Worm (Caenorhabditis elegans) whole organism, young adult: Measurements from ENCODE around the gene dat-1.

Source experiments
- D2030.7 ChIP-seq: fragments of 200-800 bp; sonication (Bioruptor generic); IDR thresholded peaks from 2 replicates; pipeline ENCODE4 v1.3.6; 2022; ENCODE audit warnings: missing genetic modification reagents, missing genetic modification characterization, missing compliant biosample characterization
- F10E7.11 ChIP-seq: sonication (generic microtip); optimal IDR thresholded peaks from 2 replicates; lab custom pipeline; 2017; ENCODE audit warnings: mild to moderate bottlenecking, missing genetic modification characterization, moderate library complexity, missing compliant biosample characterization
- F23B12.7 ChIP-seq: sonication (generic microtip); optimal IDR thresholded peaks from 2 replicates; lab custom pipeline; 2017; ENCODE audit warnings: missing genetic modification characterization, mild to moderate bottlenecking, missing compliant biosample characterization, antibody characterized with exemption, moderate library complexity; ENCODE audit not compliant: insufficient read depth
- K11D2.4 ChIP-seq: fragments of 200-800 bp; sonication (Bioruptor generic); IDR thresholded peaks from 2 replicates; pipeline ENCODE4 v1.3.6; 2022; ENCODE audit warnings: missing genetic modification reagents, missing genetic modification characterization, missing compliant biosample characterization
- T26A5.8 ChIP-seq: sonication (generic microtip); optimal IDR thresholded peaks from 2 replicates; lab custom pipeline; 2016; ENCODE audit warnings: missing genetic modification characterization, missing compliant biosample characterization
- Y95B8A.8 ChIP-seq: fragments of 200-800 bp; sonication (Bioruptor generic); IDR thresholded peaks from 2 replicates; pipeline ENCODE4 v1.3.6; 2022; ENCODE audit warnings: missing genetic modification reagents, missing genetic modification characterization, missing compliant biosample characterization
- attf-5 ChIP-seq: fragments of 200-800 bp; sonication (Bioruptor generic); optimal IDR thresholded peaks from 2 replicates; lab custom pipeline; 2018; ENCODE audit warnings: mild to moderate bottlenecking, missing genetic modification characterization, missing compliant biosample characterization
- bed-2 ChIP-seq: fragments of 200-800 bp; sonication (Bioruptor generic); IDR thresholded peaks from 2 replicates; pipeline ENCODE4 v1.3.6; 2022; ENCODE audit warnings: missing genetic modification reagents, missing genetic modification characterization, missing compliant biosample characterization
- ceh-27 ChIP-seq: fragments of 200-800 bp; sonication (Bioruptor generic); optimal IDR thresholded peaks from 2 replicates; lab custom pipeline; 2018; ENCODE audit warnings: mild to moderate bottlenecking, missing genetic modification characterization, moderate library complexity, missing compliant biosample characterization
- ceh-58 ChIP-seq: fragments of 200-800 bp; sonication (Bioruptor generic); IDR thresholded peaks from 2 replicates; pipeline ENCODE4 v1.3.6; 2022; ENCODE audit warnings: missing genetic modification characterization, missing compliant biosample characterization
- ceh-91 ChIP-seq: fragments of 200-800 bp; sonication (Bioruptor generic); IDR thresholded peaks from 2 replicates; pipeline ENCODE4 v1.3.6; 2022; ENCODE audit warnings: missing genetic modification reagents, missing genetic modification characterization, missing compliant biosample characterization
- dox-1 ChIP-seq: fragments of 200-800 bp; sonication (Bioruptor generic); IDR thresholded peaks from 2 replicates; pipeline ENCODE4 v1.3.6; 2022; ENCODE audit warnings: missing genetic modification reagents, missing genetic modification characterization, missing compliant biosample characterization
- dpl-1 ChIP-seq: fragments of 150-350 bp; optimal IDR thresholded peaks from 2 replicates; lab custom pipeline; 2014; ENCODE audit warnings: missing biosample characterization, missing genetic modification reagents, missing genetic modification characterization
- egl-18 ChIP-seq: fragments of 200-800 bp; sonication (Bioruptor generic); IDR thresholded peaks from 2 replicates; pipeline ENCODE4 v1.3.6; 2022; ENCODE audit warnings: missing genetic modification reagents, missing genetic modification characterization, missing compliant biosample characterization
- ekl-4 ChIP-seq: fragments of 200-800 bp; sonication (Bioruptor generic); IDR thresholded peaks from 2 replicates; pipeline ENCODE4 v1.3.6; 2022; ENCODE audit warnings: missing genetic modification reagents, missing genetic modification characterization, missing compliant biosample characterization
- ets-4 ChIP-seq: fragments of 200-800 bp; sonication (Bioruptor generic); optimal IDR thresholded peaks from 2 replicates; lab custom pipeline; 2018; ENCODE audit warnings: mild to moderate bottlenecking, missing genetic modification characterization, missing compliant biosample characterization
- hmg-1.2 ChIP-seq: fragments of 200-800 bp; sonication (Bioruptor generic); IDR thresholded peaks from 2 replicates; pipeline ENCODE4 v1.3.6; 2022; ENCODE audit warnings: missing genetic modification reagents, missing genetic modification characterization, missing compliant biosample characterization
- hmg-20 ChIP-seq: fragments of 200-800 bp; sonication (Bioruptor generic); IDR thresholded peaks from 2 replicates; pipeline ENCODE4 v1.3.6; 2022; ENCODE audit warnings: missing genetic modification reagents, missing genetic modification characterization, missing compliant biosample characterization
- hsf-1 ChIP-seq: fragments of 200-800 bp; sonication (Bioruptor generic); IDR thresholded peaks from 2 replicates; pipeline ENCODE4 v1.3.6; 2022; ENCODE audit warnings: missing genetic modification reagents, missing genetic modification characterization, missing compliant biosample characterization
- let-607 ChIP-seq, 2 experiments: fragments of 200-800 bp in 1 of 2; sonication (Bioruptor generic) in 1 of 2; sonication (generic microtip) in 1 of 2; optimal IDR thresholded peaks; 2 replicates each; lab custom pipeline; 2016 to 2018; ENCODE audit warnings: mild to moderate bottlenecking in 2 of 2, missing compliant biosample characterization in 2 of 2, missing genetic modification characterization in 2 of 2, moderate library complexity in 2 of 2, missing genotype in 1 of 2
- lin-40 ChIP-seq: sonication (generic microtip); optimal IDR thresholded peaks from 2 replicates; lab custom pipeline; 2016; ENCODE audit warnings: missing genetic modification characterization, mild to moderate bottlenecking, missing compliant biosample characterization, missing genotype, missing genetic modification reagents
- lsl-1 ChIP-seq: fragments of 200-800 bp; sonication (Bioruptor generic); optimal IDR thresholded peaks from 2 replicates; lab custom pipeline; 2018; ENCODE audit warnings: mild to moderate bottlenecking, missing genetic modification characterization, moderate library complexity, missing compliant biosample characterization
- madf-8 ChIP-seq: fragments of 200-800 bp; sonication (Bioruptor generic); conservative IDR thresholded peaks from 2 replicates; pipeline ENCODE4 v1.3.6; 2022; ENCODE audit warnings: missing genetic modification reagents, missing genetic modification characterization, missing compliant biosample characterization
- mcd-1 ChIP-seq: fragments of 200-800 bp; sonication (Bioruptor generic); IDR thresholded peaks from 2 replicates; pipeline ENCODE4 v1.3.6; 2022; ENCODE audit warnings: missing genetic modification reagents, missing genetic modification characterization, missing compliant biosample characterization
- mel-28 ChIP-seq: sonication (generic microtip); optimal IDR thresholded peaks from 2 replicates; lab custom pipeline; 2016; ENCODE audit warnings: borderline replicate concordance, mild to moderate bottlenecking, missing genetic modification characterization, missing compliant biosample characterization
- mxl-1 ChIP-seq: sonication (generic microtip); optimal IDR thresholded peaks from 2 replicates; lab custom pipeline; 2016; ENCODE audit warnings: missing genetic modification characterization, missing compliant biosample characterization
- nfya-2 ChIP-seq: fragments of 200-800 bp; sonication (Bioruptor generic); IDR thresholded peaks from 2 replicates; pipeline ENCODE4 v1.3.6; 2022; ENCODE audit warnings: missing genetic modification reagents, missing genetic modification characterization, missing compliant biosample characterization
- nhr-120 ChIP-seq: fragments of 200-800 bp; sonication (Bioruptor generic); IDR thresholded peaks from 2 replicates; pipeline ENCODE4 v1.3.6; 2022; ENCODE audit warnings: missing genetic modification characterization, missing compliant biosample characterization
- nhr-80 ChIP-seq: sonication (generic microtip); optimal IDR thresholded peaks from 2 replicates; lab custom pipeline; 2016; ENCODE audit warnings: missing genetic modification characterization, missing compliant biosample characterization
- pbrm-1 ChIP-seq: fragments of 200-800 bp; sonication (Bioruptor generic); IDR thresholded peaks from 2 replicates; pipeline ENCODE4 v1.3.6; 2022; ENCODE audit warnings: missing genetic modification reagents, missing genetic modification characterization, missing compliant biosample characterization
- repo-1 ChIP-seq: sonication (generic microtip); optimal IDR thresholded peaks from 2 replicates; lab custom pipeline; 2017; ENCODE audit warnings: mild to moderate bottlenecking, missing genetic modification characterization, missing compliant biosample characterization
- snpc-3.4 ChIP-seq: sonication (generic microtip); optimal IDR thresholded peaks from 2 replicates; lab custom pipeline; 2017; ENCODE audit warnings: missing genetic modification characterization, mild to moderate bottlenecking, missing compliant biosample characterization, antibody characterized with exemption, moderate library complexity, missing genotype, missing genetic modification reagents
- sptf-2 ChIP-seq: fragments of 200-800 bp; sonication (Bioruptor generic); optimal IDR thresholded peaks from 2 replicates; lab custom pipeline; 2018; ENCODE audit warnings: mild to moderate bottlenecking, missing genetic modification characterization, missing compliant biosample characterization
- unc-62 ChIP-seq: fragments of 150-350 bp; optimal IDR thresholded peaks from 2 replicates; lab custom pipeline; 2014; ENCODE audit warnings: missing biosample characterization, missing genetic modification reagents, missing genetic modification characterization
- xnd-1 ChIP-seq: sonication (generic microtip); optimal IDR thresholded peaks from 2 replicates; lab custom pipeline; 2016; ENCODE audit warnings: missing genotype, missing genetic modification reagents, missing genetic modification characterization, missing compliant biosample characterization
- ztf-28 ChIP-seq: fragments of 200-800 bp; sonication (Bioruptor generic); IDR thresholded peaks from 2 replicates; pipeline ENCODE4 v1.3.6; 2022; ENCODE audit warnings: missing genetic modification reagents, missing genetic modification characterization, missing compliant biosample characterization

The dat-1 gene

DNA sequence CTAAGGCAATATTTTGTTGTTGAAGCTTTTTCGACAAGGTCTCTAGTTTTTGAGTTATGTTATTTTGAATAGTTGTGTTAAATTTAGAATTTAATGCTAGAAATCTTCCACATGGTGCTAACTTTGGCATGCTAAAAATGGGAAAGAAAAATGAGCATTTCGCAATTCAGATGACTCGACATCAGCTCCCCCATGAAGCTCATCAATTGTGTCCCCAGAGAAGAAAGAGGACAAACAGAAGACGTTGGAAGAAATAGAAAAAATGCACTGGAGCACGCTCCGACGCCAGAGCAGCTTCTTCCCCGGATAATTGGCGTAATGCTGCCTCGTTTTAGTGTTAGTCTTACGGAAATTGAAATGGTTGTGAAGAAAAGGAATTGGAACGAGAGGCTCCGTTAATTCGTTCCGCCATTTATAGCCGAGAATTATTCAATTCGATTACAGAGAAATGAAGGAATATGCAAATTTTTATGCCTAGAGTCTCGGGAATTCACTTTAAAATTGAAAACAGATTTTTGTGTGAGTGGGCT, 28.7 kb downstream of the dat-1 start:
- TF ChIP-seq madf-8 (GFP tag; lab: Robert Waterston, UW), result no peak
- TF ChIP-seq mcd-1 (GFP tag; lab: Robert Waterston, UW), result no peak
- no peak for TF ChIP-seq ceh-27 (GFP tag; lab: Kevin White, UChicago)
- TF ChIP-seq bed-2, result no peak
- no peak for TF ChIP-seq dox-1
- TF ChIP-seq xnd-1 (tag; lab: Kevin White, UChicago), result no peak
- no peak for TF ChIP-seq nhr-80 (tag; lab: Kevin White, UChicago)
- no peak for TF ChIP-seq hmg-1.2 (GFP tag; lab: Robert Waterston, UW)
- TF ChIP-seq hmg-20 (GFP tag; lab: Robert Waterston, UW), result no peak
- no peak for TF ChIP-seq dpl-1 (GFP tag; lab: Kevin White, UChicago)
- no peak for TF ChIP-seq F23B12.7 (tag; lab: Kevin White, UChicago)
- no peak for TF ChIP-seq T26A5.8
- no peak for TF ChIP-seq let-607 (tag; optimal IDR thresholded peaks at IDR 0.05; lab: Kevin White, UChicago)
- no peak for TF ChIP-seq nhr-120 (GFP tag; lab: Robert Waterston, UW)
- TF ChIP-seq lin-40 (tag; lab: Kevin White, UChicago), result no peak
- TF ChIP-seq sptf-2, result no peak
- TF ChIP-seq unc-62 (GFP tag; lab: Kevin White, UChicago), result no peak

DNA sequence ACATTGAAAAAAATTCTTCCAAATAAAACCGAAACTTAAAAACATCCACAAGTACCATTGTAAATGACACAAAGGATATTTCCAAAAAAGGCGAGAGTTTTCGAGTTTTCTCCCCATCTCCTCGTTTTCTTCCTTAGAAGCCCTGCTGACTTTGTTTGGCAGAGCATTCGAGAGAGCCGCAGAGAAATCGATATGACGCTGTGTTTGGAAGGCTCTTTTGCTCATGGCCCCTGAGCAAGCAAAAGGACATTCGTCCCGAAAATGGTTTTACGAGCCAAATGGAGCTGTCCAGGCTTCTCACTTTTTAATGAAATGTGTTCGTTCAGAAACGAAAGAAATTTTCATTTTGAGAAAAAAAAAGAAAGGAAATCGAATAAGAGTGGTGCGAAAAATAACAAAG, 29.3 kb downstream of the dat-1 start:
- TF ChIP-seq mxl-1 (tag; lab: Kevin White, UChicago) (no peak), egl-18 (GFP tag; lab: Robert Waterston, UW) (no peak), pbrm-1 (0 out of 2 replicates have a peak, but pooled peaks have one; percentile 7), Y95B8A.8 (GFP tag; lab: Robert Waterston, UW) (0 out of 2 replicates have a peak, but pooled peaks have one; percentile 31)

DNA sequence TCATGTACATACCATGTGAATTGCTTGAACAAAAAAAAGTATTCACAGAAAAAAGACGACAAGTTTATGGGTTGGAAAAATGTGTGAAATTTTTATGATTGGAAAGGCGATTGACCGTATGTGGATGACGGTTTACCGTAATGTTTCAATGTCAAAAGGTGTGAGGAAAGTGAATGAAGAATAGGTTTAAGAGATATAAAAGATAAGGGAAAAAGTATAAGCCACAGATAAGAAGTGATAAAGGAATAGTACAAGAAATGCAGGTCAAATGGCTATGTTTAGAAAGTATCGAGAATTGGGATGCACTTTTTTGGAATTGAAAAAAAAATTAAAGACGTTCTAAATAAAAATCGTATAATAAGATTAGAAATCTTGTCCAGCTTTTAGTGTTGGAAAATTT, 35.0 kb downstream of the dat-1 start:
- TF ChIP-seq F10E7.11 (tag; lab: Kevin White, UChicago) (no peak), snpc-3.4 (tag; lab: Kevin White, UChicago) (no peak), repo-1 (tag; lab: Kevin White, UChicago) (no peak), K11D2.4 (GFP tag; lab: Robert Waterston, UW) (no peak), ets-4 (GFP tag; lab: Kevin White, UChicago) (no peak), let-607 (tag; optimal IDR thresholded peaks at IDR 0.05; lab: Kevin White, UChicago) (no peak), ztf-28 (GFP tag; lab: Robert Waterston, UW) (no peak), dpl-1 (GFP tag; lab: Kevin White, UChicago) (no peak), madf-8 (GFP tag; lab: Robert Waterston, UW) (no peak), attf-5 (GFP tag; lab: Kevin White, UChicago) (no peak), ceh-58 (GFP tag; lab: Robert Waterston, UW) (no peak), D2030.7 (no peak), ceh-91 (GFP tag; lab: Robert Waterston, UW) (no peak), nfya-2 (no peak), ekl-4 (GFP tag; lab: Robert Waterston, UW) (no peak), lsl-1 (GFP tag; lab: Kevin White, UChicago) (no peak), mel-28 (no peak), hsf-1 (GFP tag; lab: Robert Waterston, UW) (no peak)
- TF ChIP-seq, all 124 proteins: peak for 0
